Worm (Caenorhabditis elegans): ENCODE data around the gene asp-4.

The asp-4 gene

DNA sequence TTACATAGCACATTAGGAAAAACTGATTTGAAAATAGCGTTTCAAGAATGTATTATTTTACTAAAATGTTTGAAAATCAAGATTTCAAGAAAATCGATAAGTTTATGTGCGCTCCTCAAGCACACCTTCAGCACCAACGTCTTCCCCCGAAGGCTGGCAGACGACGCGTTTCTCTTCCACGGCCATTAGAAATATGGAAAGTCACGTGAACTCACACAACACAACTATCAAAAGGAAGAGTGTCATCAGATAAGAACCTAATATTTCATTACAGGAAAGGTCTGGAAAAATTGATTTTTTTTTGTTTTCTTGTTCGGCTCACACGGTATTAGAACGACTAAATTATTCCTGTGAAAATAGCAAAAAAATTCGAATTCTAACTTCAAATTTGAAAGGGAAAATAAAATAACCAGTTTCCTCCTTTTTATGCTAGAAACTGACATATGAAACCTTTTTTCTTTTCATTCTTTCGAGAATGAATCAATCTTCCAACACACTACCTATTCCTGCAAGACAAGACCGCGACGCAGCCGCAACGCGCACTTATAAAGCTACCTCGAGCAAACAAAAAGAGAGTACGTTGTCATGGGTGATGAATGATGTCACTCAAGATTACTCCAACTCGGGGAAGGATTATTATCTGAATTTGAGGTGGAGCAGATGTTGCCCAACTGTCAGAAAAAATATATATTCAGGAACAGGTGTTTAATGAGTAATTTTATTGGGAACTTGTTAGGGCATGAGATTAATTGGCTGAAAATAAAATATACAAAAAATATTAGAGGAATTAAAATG, 4.0 kb upstream of the asp-4 start:
- TF ChIP-seq unc-62 (GFP tag; optimal IDR thresholded peaks at IDR 0.05) (peak; percentile 64), ztf-11 (tag; optimal IDR thresholded peaks at IDR 0.05) (no peak), mep-1 (tag; optimal IDR thresholded peaks at IDR 0.05) (peak; percentile 2), cnd-1 (tag; optimal IDR thresholded peaks at IDR 0.05) (peak; percentile 29), lin-32 (GFP tag; optimal IDR thresholded peaks at IDR 0.05) (peak; percentile 55), M03D4.4 (tag; optimal IDR thresholded peaks at IDR 0.05) (no peak)

ce11 chrX:13224608-13225007, 3.3 kb upstream of the asp-4 start, which contains the start of gene skr-19:
Gene skr-19 (minus strand): TSS chrX:13224708.
- TF ChIP-seq elt-1 (tag; optimal IDR thresholded peaks at IDR 0.05; ENCODE audit: borderline replicate concordance, insufficient read depth): no peak
- no peak for TF ChIP-seq unc-62 (GFP tag; optimal IDR thresholded peaks at IDR 0.05)
- TF ChIP-seq bed-3 (GFP tag; optimal IDR thresholded peaks at IDR 0.05): no peak
- TF ChIP-seq ceh-43 (GFP tag; optimal IDR thresholded peaks at IDR 0.05): no peak
- TF ChIP-seq cnd-1 (tag; optimal IDR thresholded peaks at IDR 0.05): no peak
- TF ChIP-seq M03D4.4 (tag; optimal IDR thresholded peaks at IDR 0.05): no peak
- TF ChIP-seq blmp-1 (tag; optimal IDR thresholded peaks at IDR 0.05): no peak
- TF ChIP-seq sem-2 (GFP tag; optimal IDR thresholded peaks at IDR 0.05): no peak
- TF ChIP-seq unc-39 (tag; optimal IDR thresholded peaks at IDR 0.05): no peak

- TF ChIP-seq elt-1 (tag; optimal IDR thresholded peaks at IDR 0.05; ENCODE audit: borderline replicate concordance, insufficient read depth) (no peak), hlh-1 (tag; optimal IDR thresholded peaks at IDR 0.05) (no peak), mab-5 (tag; optimal IDR thresholded peaks at IDR 0.05) (no peak), ceh-43 (GFP tag; optimal IDR thresholded peaks at IDR 0.05) (no peak), lsy-2 (tag; optimal IDR thresholded peaks at IDR 0.05) (no peak), nhr-28 (tag; optimal IDR thresholded peaks at IDR 0.05) (no peak), tbx-8 (GFP tag; optimal IDR thresholded peaks at IDR 0.05) (no peak), mep-1 (tag; optimal IDR thresholded peaks at IDR 0.05) (no peak), nhr-76 (tag; optimal IDR thresholded peaks at IDR 0.05) (no peak), nhr-237 (tag; optimal IDR thresholded peaks at IDR 0.05) (no peak), unc-120 (tag; optimal IDR thresholded peaks at IDR 0.05; ENCODE audit: poor library complexity, severe bottlenecking) (no peak), nhr-12 (tag; optimal IDR thresholded peaks at IDR 0.05) (no peak)
These were observed 2.2 kb upstream of the asp-4 start, which contains the start of gene skr-20 for ce11 chrX:13223437-13223836. Gene skr-20 (minus strand): TSS chrX:13223537.

DNA sequence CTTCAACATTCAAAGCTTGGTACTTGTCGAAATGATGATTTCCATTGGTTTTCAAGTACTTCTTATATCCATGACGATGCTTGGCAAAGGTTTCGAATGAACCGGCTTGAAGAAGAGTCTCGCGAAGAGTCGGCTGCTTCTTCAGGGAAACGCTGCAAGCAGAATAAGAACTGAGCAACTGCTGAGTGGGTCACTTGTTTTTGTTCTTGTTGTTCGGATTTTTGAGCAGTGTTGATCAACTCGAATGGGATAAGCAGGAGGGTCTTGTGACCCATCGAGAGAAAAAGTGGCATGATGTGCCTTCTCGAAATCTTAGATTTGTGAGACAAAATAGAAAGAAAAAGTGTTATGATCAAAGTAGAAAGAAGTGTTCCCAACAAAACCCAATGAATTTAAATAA, 653 bp downstream of the asp-4 start:
- TF ChIP-seq hlh-1 (tag; optimal IDR thresholded peaks at IDR 0.05) (peak; percentile 4), lin-32 (GFP tag; optimal IDR thresholded peaks at IDR 0.05) (no peak)

ce11 chrX:13217940-13218339, 3.3 kb downstream of the asp-4 start:
- no peak for TF ChIP-seq M03D4.4 (tag; optimal IDR thresholded peaks at IDR 0.05)
- no peak for TF ChIP-seq elt-3 (tag; optimal IDR thresholded peaks at IDR 0.05)
- TF ChIP-seq unc-39 (tag; optimal IDR thresholded peaks at IDR 0.05): no peak
- TF ChIP-seq nhr-28 (tag; optimal IDR thresholded peaks at IDR 0.05): no peak
- no peak for TF ChIP-seq lin-13 (tag; optimal IDR thresholded peaks at IDR 0.05)
- no peak for TF ChIP-seq sem-2 (GFP tag; optimal IDR thresholded peaks at IDR 0.05)
- TF ChIP-seq ceh-43 (GFP tag; optimal IDR thresholded peaks at IDR 0.05): no peak
- TF ChIP-seq blmp-1 (tag; optimal IDR thresholded peaks at IDR 0.05): no peak

ce11 chrX:13216802-13217201, 4.5 kb downstream of the asp-4 start, which contains the start of gene R12H7.4:
Gene R12H7.4 (plus strand): TSS chrX:13217102.
- no peak for TF ChIP-seq lsy-2 (tag; optimal IDR thresholded peaks at IDR 0.05)
- no peak for TF ChIP-seq elt-1 (tag; optimal IDR thresholded peaks at IDR 0.05; ENCODE audit: borderline replicate concordance, insufficient read depth)
- TF ChIP-seq zip-8 (tag; optimal IDR thresholded peaks at IDR 0.05): no peak
- TF ChIP-seq unc-62 (GFP tag; optimal IDR thresholded peaks at IDR 0.05): no peak
- no peak for TF ChIP-seq lin-13 (tag; optimal IDR thresholded peaks at IDR 0.05)
- TF ChIP-seq nhr-12 (tag; optimal IDR thresholded peaks at IDR 0.05): no peak
- TF ChIP-seq sem-2 (GFP tag; optimal IDR thresholded peaks at IDR 0.05): no peak
- TF ChIP-seq bed-3 (GFP tag; optimal IDR thresholded peaks at IDR 0.05): no peak
- no peak for TF ChIP-seq mep-1 (tag; optimal IDR thresholded peaks at IDR 0.05)
- no peak for TF ChIP-seq elt-3 (tag; optimal IDR thresholded peaks at IDR 0.05)
- no peak for TF ChIP-seq unc-39 (tag; optimal IDR thresholded peaks at IDR 0.05)
- TF ChIP-seq cnd-1 (tag; optimal IDR thresholded peaks at IDR 0.05): no peak
- no peak for TF ChIP-seq blmp-1 (tag; optimal IDR thresholded peaks at IDR 0.05)

ce11 chrX:13212528-13212927, 8.7 kb downstream of the asp-4 start:
- no peak for TF ChIP-seq snpc-4 (tag; optimal IDR thresholded peaks at IDR 0.05)
- TF ChIP-seq ceh-43 (GFP tag; optimal IDR thresholded peaks at IDR 0.05): no peak
- TF ChIP-seq unc-120 (tag; optimal IDR thresholded peaks at IDR 0.05; ENCODE audit: poor library complexity, severe bottlenecking): no peak
- TF ChIP-seq sem-2 (GFP tag; optimal IDR thresholded peaks at IDR 0.05): no peak
